Fruit fly (Drosophila melanogaster) whole organism, embryonic: Measurements from ENCODE around the gene qjt.

Experiments
- Atf-2 ChIP-seq: fragments of 200-800 bp; sonication (Bioruptor generic); optimal IDR thresholded peaks from 2 replicates; lab custom pipeline; 2016; ENCODE audit warnings: missing biosample characterization, missing genetic modification characterization
- CG10267 ChIP-seq: fragments of 200-800 bp; sonication (Bioruptor generic); optimal IDR thresholded peaks from 2 replicates; lab custom pipeline; 2018; ENCODE audit warnings: missing biosample characterization, mild to moderate bottlenecking, missing genetic modification characterization, moderate library complexity
- CG10321 ChIP-seq: fragments of 200-800 bp; sonication (Bioruptor generic); IDR thresholded peaks from 2 replicates; pipeline ENCODE4 v1.3.6; 2022; ENCODE audit warnings: missing biosample characterization, missing genetic modification characterization
- CG11504 ChIP-seq: fragments of 200-800 bp; sonication (Bioruptor generic); optimal IDR thresholded peaks from 3 replicates; lab custom pipeline; 2019; ENCODE audit warnings: missing biosample characterization, mild to moderate bottlenecking, missing genetic modification characterization, moderate library complexity
- CG11696 ChIP-seq: fragments of 200-800 bp; sonication (Bioruptor generic); IDR thresholded peaks from 2 replicates; pipeline ENCODE4 v1.3.6; 2022; ENCODE audit warnings: missing biosample characterization, missing genetic modification characterization
- CG12219 ChIP-seq: fragments of 200-800 bp; sonication (Bioruptor generic); optimal IDR thresholded peaks from 3 replicates; lab custom pipeline; 2018; ENCODE audit warnings: missing biosample characterization, mild to moderate bottlenecking, missing genetic modification characterization
- CG14014 ChIP-seq: fragments of 200-800 bp; sonication (Bioruptor generic); IDR thresholded peaks from 2 replicates; pipeline ENCODE4 v1.3.6; 2022; ENCODE audit warnings: missing biosample characterization, missing genetic modification characterization
- CG14667 ChIP-seq: fragments of 200-800 bp; sonication (Bioruptor generic); IDR thresholded peaks from 2 replicates; pipeline ENCODE4 v1.3.6; 2022; ENCODE audit warnings: missing biosample characterization, missing genetic modification characterization
- CG15073 ChIP-seq: fragments of 200-800 bp; sonication (Bioruptor generic); optimal IDR thresholded peaks from 2 replicates; lab custom pipeline; 2016; ENCODE audit warnings: missing biosample characterization, missing genetic modification characterization
- CG17612 ChIP-seq: fragments of 200-800 bp; sonication (Bioruptor generic); IDR thresholded peaks from 2 replicates; pipeline ENCODE4 v1.3.6; 2022; ENCODE audit warnings: missing biosample characterization, missing genetic modification characterization
- CG2129 ChIP-seq: fragments of 200-800 bp; sonication (Bioruptor generic); IDR thresholded peaks from 2 replicates; pipeline ENCODE4 v1.3.6; 2022; ENCODE audit warnings: missing biosample characterization, missing genetic modification characterization; ENCODE audit not compliant: partially characterized antibody
- CG2199 ChIP-seq: fragments of 200-800 bp; sonication (Bioruptor generic); IDR thresholded peaks from 3 replicates; pipeline ENCODE4 v1.3.6; 2022; ENCODE audit warnings: missing biosample characterization, missing genetic modification characterization
- CG2712 ChIP-seq: fragments of 200-800 bp; optimal IDR thresholded peaks from 3 replicates; lab custom pipeline; 2019; ENCODE audit warnings: missing biosample characterization, mild to moderate bottlenecking, missing genetic modification characterization, moderate library complexity
- CG2875 ChIP-seq: fragments of 200-800 bp; sonication (Bioruptor generic); optimal IDR thresholded peaks from 2 replicates; lab custom pipeline; 2017; ENCODE audit warnings: missing biosample characterization, mild to moderate bottlenecking, missing genetic modification characterization, missing genetic modification reagents
- CG31388 ChIP-seq: fragments of 200-800 bp; sonication (Bioruptor generic); optimal IDR thresholded peaks from 2 replicates; lab custom pipeline; 2016; ENCODE audit warnings: missing biosample characterization, missing genetic modification characterization
- CG32772 ChIP-seq: fragments of 200-800 bp; sonication (Bioruptor generic); IDR thresholded peaks from 2 replicates; pipeline ENCODE4 v1.3.6; 2022; ENCODE audit warnings: missing biosample characterization, missing genetic modification characterization
- CG33213 ChIP-seq: fragments of 200-800 bp; sonication (Bioruptor generic); optimal IDR thresholded peaks from 3 replicates; lab custom pipeline; 2016; ENCODE audit warnings: missing biosample characterization, missing genetic modification characterization
- CG3838 ChIP-seq: fragments of 200-800 bp; sonication (Bioruptor generic); optimal IDR thresholded peaks from 3 replicates; lab custom pipeline; 2016; ENCODE audit warnings: missing biosample characterization, missing genetic modification characterization
- CG4707 ChIP-seq: fragments of 200-800 bp; sonication (Bioruptor generic); optimal IDR thresholded peaks from 2 replicates; lab custom pipeline; 2018; ENCODE audit warnings: missing biosample characterization, mild to moderate bottlenecking, missing genetic modification characterization, moderate library complexity
- CG5180 ChIP-seq: fragments of 200-800 bp; sonication (Bioruptor generic); optimal IDR thresholded peaks from 3 replicates; lab custom pipeline; 2017; ENCODE audit warnings: missing biosample characterization, missing genetic modification characterization, mild to moderate bottlenecking, moderate library complexity, missing genetic modification reagents
- CG5245 ChIP-seq: fragments of 200-800 bp; sonication (Bioruptor generic); optimal IDR thresholded peaks from 3 replicates; lab custom pipeline; 2016; ENCODE audit warnings: missing biosample characterization, missing genetic modification characterization
- CG7556 ChIP-seq: fragments of 200-800 bp; sonication (Bioruptor generic); optimal IDR thresholded peaks from 2 replicates; lab custom pipeline; 2017; ENCODE audit warnings: missing biosample characterization, mild to moderate bottlenecking, missing genetic modification characterization
- CG7987 ChIP-seq: fragments of 200-800 bp; sonication (Bioruptor generic); optimal IDR thresholded peaks from 2 replicates; lab custom pipeline; 2018; ENCODE audit warnings: missing biosample characterization, mild to moderate bottlenecking, missing genetic modification characterization, moderate library complexity
- CG8359 ChIP-seq: fragments of 200-800 bp; sonication (Bioruptor generic); optimal IDR thresholded peaks from 2 replicates; lab custom pipeline; 2017; ENCODE audit warnings: missing biosample characterization, mild to moderate bottlenecking, missing genetic modification characterization, borderline replicate concordance
- CG8478 ChIP-seq: fragments of >200 bp; optimal IDR thresholded peaks from 2 replicates; lab custom pipeline; 2018
- CrebB ChIP-seq: fragments of 200-800 bp; sonication (Bioruptor generic); optimal IDR thresholded peaks from 3 replicates; lab custom pipeline; 2018; ENCODE audit warnings: missing biosample characterization, mild to moderate bottlenecking, missing genetic modification characterization
- Dfd ChIP-seq, 2 experiments: fragments of >200 bp; optimal IDR thresholded peaks; 2 replicates each; lab custom pipeline; 2017; ENCODE audit warnings: missing biosample characterization in 2 of 2, missing genetic modification characterization in 2 of 2
- HLH3B ChIP-seq: fragments of 200-800 bp; sonication (Bioruptor generic); IDR thresholded peaks from 2 replicates; pipeline ENCODE4 v1.3.6; 2022; ENCODE audit warnings: missing biosample characterization, missing genetic modification characterization
- Hand ChIP-seq: fragments of 200-800 bp; sonication (Bioruptor generic); optimal IDR thresholded peaks from 2 replicates; lab custom pipeline; 2017; ENCODE audit warnings: mild to moderate bottlenecking, missing biosample characterization, missing genetic modification reagents, missing genetic modification characterization
- HmgD ChIP-seq: fragments of 200-800 bp; sonication (Bioruptor generic); optimal IDR thresholded peaks from 3 replicates; lab custom pipeline; 2016; ENCODE audit warnings: missing biosample characterization, missing genetic modification characterization
- Hsf ChIP-seq: fragments of 200-800 bp; sonication (Bioruptor generic); optimal IDR thresholded peaks from 3 replicates; lab custom pipeline; 2016; ENCODE audit warnings: missing biosample characterization, missing genetic modification characterization
- Sox100B ChIP-seq: fragments of 200-800 bp; sonication (Bioruptor generic); optimal IDR thresholded peaks from 3 replicates; lab custom pipeline; 2018; ENCODE audit warnings: missing biosample characterization, mild to moderate bottlenecking, missing genetic modification characterization
- Sox102F ChIP-seq: fragments of 200-800 bp; sonication (Bioruptor generic); optimal IDR thresholded peaks from 2 replicates; lab custom pipeline; 2018; ENCODE audit warnings: missing biosample characterization, mild to moderate bottlenecking, missing genetic modification characterization, moderate library complexity
- Vsx1 ChIP-seq: fragments of 200-800 bp; sonication (Bioruptor generic); optimal IDR thresholded peaks from 2 replicates; lab custom pipeline; 2017; ENCODE audit warnings: missing biosample characterization, mild to moderate bottlenecking, missing genetic modification characterization, missing genetic modification reagents
- bcd ChIP-seq: fragments of 200-800 bp; sonication (Bioruptor generic); optimal IDR thresholded peaks from 2 replicates; lab custom pipeline; 2017; ENCODE audit warnings: missing biosample characterization, mild to moderate bottlenecking, missing genetic modification characterization
- caup ChIP-seq: fragments of 200-800 bp; sonication (Bioruptor generic); optimal IDR thresholded peaks from 3 replicates; lab custom pipeline; 2017; ENCODE audit warnings: missing biosample characterization, mild to moderate bottlenecking, missing genetic modification characterization, moderate library complexity; ENCODE audit not compliant: severe bottlenecking
- chinmo ChIP-seq: fragments of 200-800 bp; sonication (Bioruptor generic); IDR thresholded peaks from 4 replicates; pipeline ENCODE4 v1.3.6; 2022; ENCODE audit warnings: missing biosample characterization, missing genetic modification characterization; ENCODE audit not compliant: partially characterized antibody
- dati ChIP-seq: fragments of 200-800 bp; sonication (Bioruptor generic); IDR thresholded peaks from 2 replicates; pipeline ENCODE4 v1.3.6; 2022; ENCODE audit warnings: missing biosample characterization, missing genetic modification characterization
- dmrt11E ChIP-seq: fragments of 200-800 bp; sonication (Bioruptor generic); optimal IDR thresholded peaks from 3 replicates; lab custom pipeline; 2018; ENCODE audit warnings: missing biosample characterization, mild to moderate bottlenecking, missing genetic modification characterization, moderate library complexity
- emc ChIP-seq: fragments of 200-800 bp; sonication (Bioruptor generic); optimal IDR thresholded peaks from 2 replicates; lab custom pipeline; 2016; ENCODE audit warnings: missing biosample characterization, missing genetic modification characterization
- eve ChIP-seq, 2 experiments: fragments of >200 bp; optimal IDR thresholded peaks; 2 replicates each; lab custom pipeline; 2017; ENCODE audit warnings: missing biosample characterization in 2 of 2, missing genetic modification characterization in 2 of 2
- hbn ChIP-seq: fragments of 200-800 bp; sonication (Bioruptor generic); IDR thresholded peaks from 2 replicates; pipeline ENCODE4 v1.3.6; 2022; ENCODE audit warnings: missing biosample characterization, missing genetic modification characterization; ENCODE audit not compliant: partially characterized antibody
- jumu ChIP-seq: fragments of 200-800 bp; sonication (Bioruptor generic); optimal IDR thresholded peaks from 3 replicates; lab custom pipeline; 2016; ENCODE audit warnings: missing biosample characterization, missing genetic modification characterization
- klu ChIP-seq: fragments of 200-800 bp; sonication (Bioruptor generic); IDR thresholded peaks from 2 replicates; pipeline ENCODE4 v1.3.6; 2022; ENCODE audit warnings: missing biosample characterization, missing genetic modification characterization
- org-1 ChIP-seq: fragments of 200-800 bp; sonication (Bioruptor generic); optimal IDR thresholded peaks from 2 replicates; lab custom pipeline; 2017; ENCODE audit warnings: missing biosample characterization, missing genetic modification characterization
- pfk ChIP-seq: fragments of 200-800 bp; sonication (Bioruptor generic); optimal IDR thresholded peaks from 2 replicates; lab custom pipeline; 2018; ENCODE audit warnings: missing biosample characterization, mild to moderate bottlenecking, missing genetic modification characterization, moderate library complexity
- pita ChIP-seq: fragments of 200-800 bp; sonication (Bioruptor generic); optimal IDR thresholded peaks from 2 replicates; lab custom pipeline; 2017; ENCODE audit warnings: missing biosample characterization, mild to moderate bottlenecking, missing genetic modification characterization
- sim ChIP-seq: fragments of 200-800 bp; sonication (Bioruptor generic); IDR thresholded peaks from 2 replicates; pipeline ENCODE4 v1.3.6; 2022; ENCODE audit warnings: missing biosample characterization, missing genetic modification characterization
- slbo ChIP-seq: fragments of 200-800 bp; sonication (Bioruptor generic); IDR thresholded peaks from 2 replicates; pipeline ENCODE4 v1.3.6; 2022; ENCODE audit warnings: missing biosample characterization, missing genetic modification characterization
- sr ChIP-seq: fragments of 200-800 bp; sonication (Bioruptor generic); IDR thresholded peaks from 3 replicates; pipeline ENCODE4 v1.3.6; 2022; ENCODE audit warnings: missing biosample characterization, missing genetic modification characterization
- ssp ChIP-seq: fragments of 200-800 bp; sonication (Bioruptor generic); IDR thresholded peaks from 2 replicates; pipeline ENCODE4 v1.3.6; 2022; ENCODE audit warnings: missing biosample characterization, missing genetic modification characterization
- wor ChIP-seq: fragments of 200-800 bp; sonication (Bioruptor generic); IDR thresholded peaks from 2 replicates; pipeline ENCODE4 v1.3.6; 2022; ENCODE audit warnings: missing biosample characterization, missing genetic modification characterization

Gene qjt

dm6 chr3L:17447881-17448280 is 31.0 kb upstream of the qjt start (continued):
- TF ChIP-seq emc (GFP tag; lab: Kevin White, UChicago) (no peak), dmrt11E (tag; lab: Kevin White, UChicago) (no peak), CG11504 (tag; lab: Kevin White, UChicago) (peak; percentile 55), CG4707 (GFP tag; lab: Kevin White, UChicago) (no peak), CG7987 (no peak), CG12219 (no peak), CG5180 (no peak), Hand (GFP tag; lab: Kevin White, UChicago) (peak; percentile 41), bcd (GFP tag; lab: Kevin White, UChicago) (peak; percentile 36), jumu (no peak), Sox100B (GFP tag; lab: Kevin White, UChicago) (peak; percentile 35), Dfd (GFP tag; optimal IDR thresholded peaks at IDR 0.05; lab: Kevin White, UChicago) (no peak), slbo (peak; percentile 52), CG14667 (GFP tag; lab: Robert Waterston, UW) (0 out of 2 replicates have a peak, but pooled peaks have one; percentile 4), CG2129 (GFP tag; lab: Robert Waterston, UW) (no peak), CG3838 (GFP tag; lab: Kevin White, UChicago) (no peak), CG17612 (GFP tag; lab: Robert Waterston, UW) (no peak), pfk (no peak), CG2712 (tag; lab: Kevin White, UChicago) (peak; percentile 44), HmgD (GFP tag; lab: Kevin White, UChicago) (no peak), Sox102F (GFP tag; lab: Kevin White, UChicago) (peak; percentile 12), CG14014 (GFP tag; lab: Robert Waterston, UW) (no peak), pita (GFP tag; lab: Kevin White, UChicago) (no peak), CG7556 (GFP tag; lab: Kevin White, UChicago) (peak; percentile 78), ssp (GFP tag; lab: Robert Waterston, UW) (no peak), caup (GFP tag; lab: Kevin White, UChicago) (peak; percentile 3), CG8478 (lab: Kevin White, UChicago) (no peak), org-1 (peak; percentile 18), klu (no peak), CG11696 (GFP tag; lab: Robert Waterston, UW) (no peak), CG8359 (GFP tag; lab: Kevin White, UChicago) (no peak), Atf-2 (GFP tag; lab: Kevin White, UChicago) (no peak), hbn (GFP tag; lab: Robert Waterston, UW) (no peak), eve (GFP tag; optimal IDR thresholded peaks at IDR 0.05; lab: Kevin White, UChicago) (no peak), dati (GFP tag; lab: Robert Waterston, UW) (no peak), HLH3B (GFP tag; lab: Robert Waterston, UW) (0 out of 2 replicates have a peak, but pooled peaks have one; percentile 19), CG10321 (no peak), CrebB (no peak), sim (GFP tag; lab: Robert Waterston, UW) (no peak), CG10267 (tag; lab: Kevin White, UChicago) (peak; percentile 15), sr (GFP tag; lab: Robert Waterston, UW) (no peak), CG2199 (GFP tag; lab: Robert Waterston, UW) (no peak), wor (GFP tag; lab: Robert Waterston, UW) (no peak), Vsx1 (GFP tag; lab: Kevin White, UChicago) (no peak), CG32772 (GFP tag; lab: Robert Waterston, UW) (0 out of 2 replicates have a peak, but pooled peaks have one; percentile 27), CG2875 (no peak), CG15073 (no peak), chinmo (GFP tag; lab: Robert Waterston, UW) (no peak), CG31388 (GFP tag; lab: Kevin White, UChicago) (no peak), CG33213 (GFP tag; lab: Kevin White, UChicago) (no peak), CG5245 (GFP tag; lab: Kevin White, UChicago) (no peak), Hsf (GFP tag; lab: Kevin White, UChicago) (no peak)
